Worm (Caenorhabditis elegans): ENCODE measurements around the gene ugt-34.

DNA sequence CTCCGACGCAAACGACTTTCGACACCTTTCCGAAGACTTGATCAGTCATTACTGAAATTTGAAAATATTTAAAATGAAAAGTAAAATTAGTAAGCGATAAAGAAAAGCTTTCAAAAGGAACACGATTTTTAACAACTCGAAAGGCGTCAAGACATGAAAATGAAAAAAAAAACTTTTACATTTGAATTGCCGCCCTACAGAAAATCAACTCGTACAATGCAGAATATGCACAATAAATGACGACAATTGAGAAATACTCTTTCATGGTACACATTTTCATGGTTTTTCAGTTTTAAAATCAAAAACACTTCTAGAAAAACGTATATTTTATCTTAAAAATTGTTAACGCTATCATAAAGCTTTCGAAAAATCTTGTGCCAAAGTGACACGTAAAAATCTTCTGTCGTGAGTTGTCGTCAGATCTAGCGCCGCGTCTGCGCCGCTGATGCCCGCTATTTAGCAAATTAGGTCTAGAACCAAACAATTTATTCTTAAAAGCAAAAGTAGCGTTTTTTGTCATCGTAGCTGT is 4.7 kb upstream of the ugt-34 start, which contains the start of gene sqv-4:
- TF ChIP-seq nhr-237 (tag; optimal IDR thresholded peaks at IDR 0.05) (no peak), aly-2 (tag; optimal IDR thresholded peaks at IDR 0.05) (no peak), nhr-12 (tag; optimal IDR thresholded peaks at IDR 0.05) (no peak), hlh-17 (GFP tag; optimal IDR thresholded peaks at IDR 0.05; ENCODE audit: borderline replicate concordance) (no peak), ces-1 (GFP tag; optimal IDR thresholded peaks at IDR 0.05) (no peak), C16A3.4 (tag; optimal IDR thresholded peaks at IDR 0.05) (no peak), pag-3 (tag; optimal IDR thresholded peaks at IDR 0.05; ENCODE audit: borderline replicate concordance, insufficient read depth) (no peak), efl-1 (optimal IDR thresholded peaks at IDR 0.05) (peak; percentile 28 to 89), efl-1 (GFP tag; optimal IDR thresholded peaks at IDR 0.05 in 1 of 2) (peak; percentile 86 to 98), mab-9 (GFP tag; IDR thresholded peaks at IDR 0.05) (no peak), dpl-1 (GFP tag; optimal IDR thresholded peaks at IDR 0.05) (peak; percentile 82 to 88 (median 84)), pqm-1 (tag; optimal IDR thresholded peaks at IDR 0.05) (no peak)

All from whole organism, L1 larva.